Worm (Caenorhabditis elegans) whole organism, midembryonic: ENCODE data around the gene ttc-37.

ENCODE experiments used
- klf-2 ChIP-seq: fragments of 200-800 bp; sonication (Bioruptor generic); conservative IDR thresholded peaks from 2 replicates; pipeline ENCODE4 v1.3.6; 2022; ENCODE audit warnings: missing genetic modification reagents, missing genetic modification characterization, missing compliant biosample characterization
- ref-1 ChIP-seq: fragments of 200-800 bp; sonication (Bioruptor generic); conservative IDR thresholded peaks from 2 replicates; pipeline ENCODE4 v1.3.6; 2022; ENCODE audit warnings: missing genetic modification reagents, missing genetic modification characterization, missing compliant biosample characterization
- ztf-23 ChIP-seq: fragments of 200-800 bp; sonication (Bioruptor generic); IDR thresholded peaks from 2 replicates; pipeline ENCODE4 v1.3.6; 2022; ENCODE audit warnings: missing genetic modification reagents, missing genetic modification characterization, missing compliant biosample characterization
- ztf-29 ChIP-seq: fragments of 200-800 bp; sonication (Bioruptor generic); IDR thresholded peaks from 2 replicates; pipeline ENCODE4 v1.3.6; 2022; ENCODE audit warnings: missing genetic modification reagents, missing genetic modification characterization, missing compliant biosample characterization

- TF ChIP-seq ztf-29 (no peak), ztf-23 (GFP tag; lab: Robert Waterston, UW) (no peak), ref-1 (GFP tag; lab: Robert Waterston, UW) (no peak), klf-2 (no peak)
Observed at ce11 chrV:5158302-5158701, 46.0 kb upstream of the ttc-37 start, which contains the start of gene abu-15.
